Worm (Caenorhabditis elegans): Measurements from ENCODE around the gene W05H9.2.

DNA sequence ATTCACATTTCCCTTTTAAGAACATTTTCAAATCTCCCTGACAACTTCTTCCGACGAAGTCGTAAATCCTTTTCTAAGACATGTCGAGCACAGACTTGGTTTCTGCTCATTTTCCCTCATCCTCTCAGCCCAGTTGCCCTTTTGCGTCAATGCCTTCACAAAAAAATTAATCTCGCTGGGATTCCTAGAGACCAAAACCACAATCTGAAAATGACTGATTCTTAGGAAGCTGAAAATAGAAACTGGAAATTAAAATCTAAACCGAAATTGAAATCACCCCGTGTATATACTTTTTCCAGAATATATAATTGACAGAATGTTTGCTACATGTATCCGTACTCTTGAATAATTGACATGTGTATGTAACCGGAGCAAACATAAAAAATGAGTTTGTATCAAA, 19.8 kb upstream of the W05H9.2 start:
- TF ChIP-seq nfya-1 (tag; optimal IDR thresholded peaks at IDR 0.05; ENCODE audit: borderline replicate concordance, insufficient read depth) = no peak
- no peak for TF ChIP-seq pha-4 (tag; optimal IDR thresholded peaks at IDR 0.05)
- TF ChIP-seq ccch-3 (GFP tag; optimal IDR thresholded peaks at IDR 0.05) = no peak
- no peak for TF ChIP-seq ama-1 (optimal IDR thresholded peaks at IDR 0.05)
- no peak for TF ChIP-seq ama-1 (GFP tag; optimal IDR thresholded peaks at IDR 0.05)
- TF ChIP-seq ceh-100 (GFP tag; IDR thresholded peaks at IDR 0.05) = no peak
- no peak for TF ChIP-seq ceh-79 (tag; optimal IDR thresholded peaks at IDR 0.05)
- TF ChIP-seq somi-1 (GFP tag; optimal IDR thresholded peaks at IDR 0.05) = no peak
- TF ChIP-seq dox-1 (GFP tag; IDR thresholded peaks at IDR 0.05) = no peak
- no peak for TF ChIP-seq nhr-90 (tag; optimal IDR thresholded peaks at IDR 0.05)

Measured in whole organism, young adult.